Worm (Caenorhabditis elegans) whole organism, young adult: ENCODE measurements around the gene sru-4.
A peak's percentile ranks its signal among the peaks of the same experiment; 100 is the strongest.

Experiments used
- B0336.3 ChIP-seq: fragments of 200-800 bp; sonication (Bioruptor generic); IDR thresholded peaks from 2 replicates; pipeline ENCODE4 v1.3.6; 2022; ENCODE audit warnings: missing genetic modification characterization, missing compliant biosample characterization
- D2030.7 ChIP-seq: fragments of 200-800 bp; sonication (Bioruptor generic); IDR thresholded peaks from 2 replicates; pipeline ENCODE4 v1.3.6; 2022; ENCODE audit warnings: missing genetic modification reagents, missing genetic modification characterization, missing compliant biosample characterization
- F10E7.11 ChIP-seq: sonication (generic microtip); optimal IDR thresholded peaks from 2 replicates; lab custom pipeline; 2017; ENCODE audit warnings: mild to moderate bottlenecking, missing genetic modification characterization, moderate library complexity, missing compliant biosample characterization
- F22D6.2 ChIP-seq: sonication (generic microtip); optimal IDR thresholded peaks from 2 replicates; lab custom pipeline; 2016; ENCODE audit warnings: mild to moderate bottlenecking, missing genetic modification characterization, missing compliant biosample characterization
- F33H1.4 ChIP-seq: fragments of 200-800 bp; sonication (Bioruptor generic); IDR thresholded peaks from 2 replicates; pipeline ENCODE4 v1.3.6; 2022; ENCODE audit warnings: missing genetic modification reagents, missing genetic modification characterization, missing compliant biosample characterization
- F39B2.1 ChIP-seq: fragments of 200-800 bp; sonication (Bioruptor generic); IDR thresholded peaks from 2 replicates; pipeline ENCODE4 v1.3.6; 2022; ENCODE audit warnings: missing genetic modification reagents, missing genetic modification characterization, missing compliant biosample characterization
- F55B11.4 ChIP-seq: sonication (generic microtip); optimal IDR thresholded peaks from 2 replicates; lab custom pipeline; 2016; ENCODE audit warnings: missing compliant biosample characterization, missing genetic modification characterization, borderline replicate concordance; ENCODE audit not compliant: insufficient read depth
- F57C9.4 ChIP-seq: sonication (generic microtip); optimal IDR thresholded peaks from 2 replicates; lab custom pipeline; 2017; ENCODE audit warnings: mild to moderate bottlenecking, missing genetic modification characterization, missing compliant biosample characterization
- T07F8.4 ChIP-seq: sonication (generic microtip); optimal IDR thresholded peaks from 2 replicates; lab custom pipeline; 2016; ENCODE audit warnings: mild to moderate bottlenecking, missing genetic modification characterization, moderate library complexity, missing compliant biosample characterization
- T26A5.8 ChIP-seq: sonication (generic microtip); optimal IDR thresholded peaks from 2 replicates; lab custom pipeline; 2016; ENCODE audit warnings: missing genetic modification characterization, missing compliant biosample characterization
- Y79H2A.3 ChIP-seq: fragments of 200-800 bp; sonication (Bioruptor generic); conservative IDR thresholded peaks from 2 replicates; pipeline ENCODE4 v1.3.6; 2022; ENCODE audit warnings: missing genetic modification reagents, missing genetic modification characterization, missing compliant biosample characterization
- Y95B8A.8 ChIP-seq: fragments of 200-800 bp; sonication (Bioruptor generic); IDR thresholded peaks from 2 replicates; pipeline ENCODE4 v1.3.6; 2022; ENCODE audit warnings: missing genetic modification reagents, missing genetic modification characterization, missing compliant biosample characterization
- aptf-3 ChIP-seq: fragments of 200-800 bp; sonication (Bioruptor generic); IDR thresholded peaks from 2 replicates; pipeline ENCODE4 v1.3.6; 2022; ENCODE audit warnings: missing genetic modification characterization, missing compliant biosample characterization
- attf-3 ChIP-seq: fragments of 200-800 bp; sonication (Bioruptor generic); conservative IDR thresholded peaks from 2 replicates; pipeline ENCODE4 v1.3.6; 2022; ENCODE audit warnings: missing genetic modification reagents, missing genetic modification characterization, missing compliant biosample characterization
- bed-1 ChIP-seq: fragments of 200-800 bp; sonication (Bioruptor generic); IDR thresholded peaks from 2 replicates; pipeline ENCODE4 v1.3.6; 2022; ENCODE audit warnings: missing genetic modification reagents, missing genetic modification characterization, missing compliant biosample characterization
- bed-2 ChIP-seq: fragments of 200-800 bp; sonication (Bioruptor generic); IDR thresholded peaks from 2 replicates; pipeline ENCODE4 v1.3.6; 2022; ENCODE audit warnings: missing genetic modification reagents, missing genetic modification characterization, missing compliant biosample characterization
- cebp-2 ChIP-seq: fragments of 200-800 bp; sonication (Bioruptor generic); IDR thresholded peaks from 2 replicates; pipeline ENCODE4 v1.3.6; 2022; ENCODE audit warnings: missing genetic modification characterization, missing compliant biosample characterization
- ceh-27 ChIP-seq: fragments of 200-800 bp; sonication (Bioruptor generic); optimal IDR thresholded peaks from 2 replicates; lab custom pipeline; 2018; ENCODE audit warnings: mild to moderate bottlenecking, missing genetic modification characterization, moderate library complexity, missing compliant biosample characterization
- ceh-91 ChIP-seq: fragments of 200-800 bp; sonication (Bioruptor generic); IDR thresholded peaks from 2 replicates; pipeline ENCODE4 v1.3.6; 2022; ENCODE audit warnings: missing genetic modification reagents, missing genetic modification characterization, missing compliant biosample characterization
- chd-7 ChIP-seq: sonication (generic microtip); optimal IDR thresholded peaks from 2 replicates; lab custom pipeline; 2016; ENCODE audit warnings: mild to moderate bottlenecking, missing genetic modification characterization, moderate library complexity, missing compliant biosample characterization
- dox-1 ChIP-seq: fragments of 200-800 bp; sonication (Bioruptor generic); IDR thresholded peaks from 2 replicates; pipeline ENCODE4 v1.3.6; 2022; ENCODE audit warnings: missing genetic modification reagents, missing genetic modification characterization, missing compliant biosample characterization
- egl-18 ChIP-seq: fragments of 200-800 bp; sonication (Bioruptor generic); IDR thresholded peaks from 2 replicates; pipeline ENCODE4 v1.3.6; 2022; ENCODE audit warnings: missing genetic modification reagents, missing genetic modification characterization, missing compliant biosample characterization
- ekl-4 ChIP-seq: fragments of 200-800 bp; sonication (Bioruptor generic); IDR thresholded peaks from 2 replicates; pipeline ENCODE4 v1.3.6; 2022; ENCODE audit warnings: missing genetic modification reagents, missing genetic modification characterization, missing compliant biosample characterization
- ets-4 ChIP-seq: fragments of 200-800 bp; sonication (Bioruptor generic); optimal IDR thresholded peaks from 2 replicates; lab custom pipeline; 2018; ENCODE audit warnings: mild to moderate bottlenecking, missing genetic modification characterization, missing compliant biosample characterization
- gei-17 ChIP-seq: fragments of 200-800 bp; sonication (Bioruptor generic); optimal IDR thresholded peaks from 2 replicates; lab custom pipeline; 2018; ENCODE audit warnings: mild to moderate bottlenecking, missing genetic modification characterization, missing compliant biosample characterization
- hrde-1 ChIP-seq: sonication (generic microtip); optimal IDR thresholded peaks from 2 replicates; lab custom pipeline; 2016; ENCODE audit warnings: missing genetic modification characterization, mild to moderate bottlenecking, missing compliant biosample characterization, moderate library complexity, missing genotype, missing genetic modification reagents, borderline replicate concordance
- hsf-1 ChIP-seq: fragments of 200-800 bp; sonication (Bioruptor generic); IDR thresholded peaks from 2 replicates; pipeline ENCODE4 v1.3.6; 2022; ENCODE audit warnings: missing genetic modification reagents, missing genetic modification characterization, missing compliant biosample characterization
- lin-40 ChIP-seq: sonication (generic microtip); optimal IDR thresholded peaks from 2 replicates; lab custom pipeline; 2016; ENCODE audit warnings: missing genetic modification characterization, mild to moderate bottlenecking, missing compliant biosample characterization, missing genotype, missing genetic modification reagents
- lin-54 ChIP-seq: fragments of 200-800 bp; sonication (Bioruptor generic); optimal IDR thresholded peaks from 2 replicates; lab custom pipeline; 2018; ENCODE audit warnings: mild to moderate bottlenecking, missing genetic modification characterization, missing compliant biosample characterization
- lir-1 ChIP-seq: fragments of 200-800 bp; sonication (Bioruptor generic); conservative IDR thresholded peaks from 2 replicates; pipeline ENCODE4 v1.3.6; 2022; ENCODE audit warnings: missing genetic modification reagents, missing genetic modification characterization, missing compliant biosample characterization
- lsy-27 ChIP-seq: sonication (generic microtip); optimal IDR thresholded peaks from 2 replicates; lab custom pipeline; 2017; ENCODE audit warnings: missing genetic modification characterization, mild to moderate bottlenecking, missing compliant biosample characterization, antibody characterized with exemption, missing genotype, borderline replicate concordance; ENCODE audit not compliant: insufficient read depth
- madf-10 ChIP-seq: sonication (generic microtip); optimal IDR thresholded peaks from 2 replicates; lab custom pipeline; 2016; ENCODE audit warnings: mild to moderate bottlenecking, missing genetic modification characterization, missing compliant biosample characterization
- madf-3 ChIP-seq: fragments of 200-800 bp; sonication (Bioruptor generic); IDR thresholded peaks from 2 replicates; pipeline ENCODE4 v1.3.6; 2022; ENCODE audit warnings: missing genetic modification reagents, missing genetic modification characterization, missing compliant biosample characterization
- madf-6 ChIP-seq: fragments of 200-800 bp; sonication (Bioruptor generic); IDR thresholded peaks from 2 replicates; pipeline ENCODE4 v1.3.6; 2022; ENCODE audit warnings: missing genetic modification reagents, missing genetic modification characterization, missing compliant biosample characterization
- mel-28 ChIP-seq: sonication (generic microtip); optimal IDR thresholded peaks from 2 replicates; lab custom pipeline; 2016; ENCODE audit warnings: borderline replicate concordance, mild to moderate bottlenecking, missing genetic modification characterization, missing compliant biosample characterization
- mxl-1 ChIP-seq: sonication (generic microtip); optimal IDR thresholded peaks from 2 replicates; lab custom pipeline; 2016; ENCODE audit warnings: missing genetic modification characterization, missing compliant biosample characterization
- nfyb-1 ChIP-seq: fragments of 200-800 bp; sonication (Bioruptor generic); IDR thresholded peaks from 2 replicates; pipeline ENCODE4 v1.3.6; 2022; ENCODE audit warnings: missing genetic modification reagents, missing genetic modification characterization, missing compliant biosample characterization
- nhr-120 ChIP-seq: fragments of 200-800 bp; sonication (Bioruptor generic); IDR thresholded peaks from 2 replicates; pipeline ENCODE4 v1.3.6; 2022; ENCODE audit warnings: missing genetic modification characterization, missing compliant biosample characterization
- nhr-27 ChIP-seq: fragments of 200-800 bp; sonication (Bioruptor generic); optimal IDR thresholded peaks from 2 replicates; lab custom pipeline; 2018; ENCODE audit warnings: mild to moderate bottlenecking, missing genetic modification characterization, moderate library complexity, missing compliant biosample characterization
- nhr-80 ChIP-seq: sonication (generic microtip); optimal IDR thresholded peaks from 2 replicates; lab custom pipeline; 2016; ENCODE audit warnings: missing genetic modification characterization, missing compliant biosample characterization
- nhr-90 ChIP-seq: sonication (generic microtip); optimal IDR thresholded peaks from 2 replicates; lab custom pipeline; 2016; ENCODE audit warnings: missing genotype, mild to moderate bottlenecking, missing genetic modification characterization, missing compliant biosample characterization
- rec-8 ChIP-seq, 2 experiments: sonication (generic microtip); optimal IDR thresholded peaks; 2 replicates each; lab custom pipeline; 2016; ENCODE audit warnings: mild to moderate bottlenecking in 2 of 2, missing genetic modification characterization in 2 of 2, missing genetic modification reagents in 2 of 2, missing genotype in 2 of 2, missing biosample characterization in 1 of 2, missing compliant biosample characterization in 1 of 2, moderate library complexity in 1 of 2
- snpc-1.1 ChIP-seq: sonication (generic microtip); optimal IDR thresholded peaks from 2 replicates; lab custom pipeline; 2017; ENCODE audit warnings: missing genetic modification characterization, mild to moderate bottlenecking, missing compliant biosample characterization, antibody characterized with exemption, moderate library complexity, missing genotype, missing genetic modification reagents; ENCODE audit not compliant: insufficient read depth
- sptf-2 ChIP-seq: fragments of 200-800 bp; sonication (Bioruptor generic); optimal IDR thresholded peaks from 2 replicates; lab custom pipeline; 2018; ENCODE audit warnings: mild to moderate bottlenecking, missing genetic modification characterization, missing compliant biosample characterization
- unc-130 ChIP-seq: sonication (generic microtip); optimal IDR thresholded peaks from 2 replicates; lab custom pipeline; 2016; ENCODE audit warnings: missing genetic modification reagents, missing genetic modification characterization, missing compliant biosample characterization
- ztf-28 ChIP-seq: fragments of 200-800 bp; sonication (Bioruptor generic); IDR thresholded peaks from 2 replicates; pipeline ENCODE4 v1.3.6; 2022; ENCODE audit warnings: missing genetic modification reagents, missing genetic modification characterization, missing compliant biosample characterization

Gene sru-4

DNA sequence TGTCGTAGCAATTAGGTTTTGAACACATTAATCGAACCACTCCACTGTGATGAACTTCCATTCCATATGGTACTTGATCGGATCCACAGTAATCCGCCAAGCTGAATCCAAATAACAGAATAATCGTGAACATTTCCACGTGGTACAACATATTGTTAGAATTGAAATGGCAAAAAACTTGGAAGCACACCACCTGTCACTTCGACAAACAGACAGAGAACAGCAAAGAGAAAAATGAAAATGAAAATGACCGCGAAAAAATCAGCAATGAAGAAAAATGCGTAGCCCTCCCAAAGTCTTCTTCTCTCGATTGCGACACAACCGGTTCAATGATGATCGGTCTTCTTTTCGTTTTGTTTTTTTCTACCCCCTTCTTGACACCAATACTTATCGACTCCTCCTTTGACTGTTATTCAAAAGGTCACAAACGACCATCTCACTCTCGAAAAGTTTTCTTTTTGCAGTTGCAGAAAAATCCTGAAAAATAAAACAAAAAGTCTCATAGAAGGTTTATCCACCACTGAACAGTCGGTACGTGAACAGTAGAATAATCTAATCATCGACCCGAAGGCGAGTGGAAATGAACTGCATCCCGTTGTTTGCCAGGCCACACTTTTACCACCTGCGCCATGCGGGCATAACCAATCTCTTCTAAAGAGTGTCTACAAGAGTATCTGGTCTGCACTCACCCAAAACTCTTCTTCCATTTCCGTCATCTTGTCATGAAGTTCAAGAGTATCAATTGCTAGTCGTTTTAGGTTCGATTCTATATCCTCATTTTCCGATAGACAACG is 20.9 kb upstream of the sru-4 start, which contains the start of gene wrt-3 (continued):
- TF ChIP-seq hsf-1 (GFP tag; lab: Robert Waterston, UW), result peak; percentile 55; the same call in 1 of the 2 replicates
- TF ChIP-seq T26A5.8 (tag; lab: Kevin White, UChicago), result peak; percentile 93
- TF ChIP-seq madf-6 (GFP tag; lab: Robert Waterston, UW), result no peak
- 0 out of 2 replicates have a peak, but pooled peaks have one; percentile 33 for TF ChIP-seq ztf-28
- peak; percentile 83 for TF ChIP-seq sptf-2
- TF ChIP-seq gei-17 (GFP tag; lab: Kevin White, UChicago), result no peak
- no peak for TF ChIP-seq ceh-91 (GFP tag; lab: Robert Waterston, UW)
- no peak for TF ChIP-seq bed-1 (GFP tag; lab: Robert Waterston, UW)
- TF ChIP-seq attf-3, result 0 out of 2 replicates have a peak, but pooled peaks have one; percentile 52
- no peak for TF ChIP-seq lir-1 (GFP tag; lab: Robert Waterston, UW)
- 0 out of 2 replicates have a peak, but pooled peaks have one; percentile 82 for TF ChIP-seq nhr-120 (GFP tag; lab: Robert Waterston, UW)
- TF ChIP-seq F55B11.4 (tag; lab: Kevin White, UChicago), result no peak
- TF ChIP-seq lin-40 (tag; lab: Kevin White, UChicago), result no peak
- TF ChIP-seq F39B2.1 (GFP tag; lab: Robert Waterston, UW), result 0 out of 2 replicates have a peak, but pooled peaks have one; percentile 63
- peak; percentile 88 for TF ChIP-seq ets-4 (GFP tag; lab: Kevin White, UChicago)
- no peak for TF ChIP-seq chd-7 (tag; lab: Kevin White, UChicago)
- TF ChIP-seq nhr-90 (tag; lab: Kevin White, UChicago), result peak; percentile 96
- TF ChIP-seq rec-8 (tag; optimal IDR thresholded peaks at IDR 0.05; lab: Kevin White, UChicago), result peak; percentile 93 to 95
- peak; percentile 75 for TF ChIP-seq lin-54 (GFP tag; lab: Kevin White, UChicago)
- no peak for TF ChIP-seq F33H1.4
- peak; percentile 79 for TF ChIP-seq snpc-1.1 (tag; lab: Kevin White, UChicago)
- TF ChIP-seq nhr-80 (tag; lab: Kevin White, UChicago), result peak; percentile 50
- peak; percentile 62; the same call in 1 of the 2 replicates for TF ChIP-seq egl-18 (GFP tag; lab: Robert Waterston, UW)
- TF ChIP-seq Y95B8A.8, result no peak
- TF ChIP-seq hrde-1 (tag; lab: Kevin White, UChicago), result peak; percentile 88
- peak; percentile 62 for TF ChIP-seq unc-130 (GFP tag; lab: Kevin White, UChicago)
- peak; percentile 96 for TF ChIP-seq aptf-3
- TF ChIP-seq lsy-27 (tag; lab: Kevin White, UChicago), result peak; percentile 65
- peak; percentile 33 for TF ChIP-seq mel-28 (tag; lab: Kevin White, UChicago)
- peak; percentile 88 for TF ChIP-seq T07F8.4
- TF ChIP-seq F22D6.2, result peak; percentile 22
- TF ChIP-seq B0336.3 (GFP tag; lab: Robert Waterston, UW), result no peak
- TF ChIP-seq madf-3 (GFP tag; lab: Robert Waterston, UW), result peak; percentile 84
- no peak for TF ChIP-seq F10E7.11 (tag; lab: Kevin White, UChicago)
- peak; percentile 48 for TF ChIP-seq F57C9.4 (tag; lab: Kevin White, UChicago)
- TF ChIP-seq nfyb-1, result no peak
- TF ChIP-seq mxl-1 (tag; lab: Kevin White, UChicago), result peak; percentile 88
- TF ChIP-seq madf-10, result peak; percentile 80
- no peak; the same call in 1 of the 2 replicates for TF ChIP-seq ekl-4
- no peak for TF ChIP-seq dox-1 (GFP tag; lab: Robert Waterston, UW)
- TF ChIP-seq ceh-27, result no peak
- peak; percentile 94 for TF ChIP-seq nhr-27 (tag; lab: Kevin White, UChicago)
- TF ChIP-seq Y79H2A.3 (GFP tag; lab: Robert Waterston, UW), result no peak
- no peak for TF ChIP-seq bed-2 (GFP tag; lab: Robert Waterston, UW)
- peak; percentile 73 for TF ChIP-seq D2030.7 (GFP tag; lab: Robert Waterston, UW)
- TF ChIP-seq cebp-2, result peak; percentile 95
